Fruit fly (Drosophila melanogaster): ENCODE data around the gene scny.

scny gene

DNA sequence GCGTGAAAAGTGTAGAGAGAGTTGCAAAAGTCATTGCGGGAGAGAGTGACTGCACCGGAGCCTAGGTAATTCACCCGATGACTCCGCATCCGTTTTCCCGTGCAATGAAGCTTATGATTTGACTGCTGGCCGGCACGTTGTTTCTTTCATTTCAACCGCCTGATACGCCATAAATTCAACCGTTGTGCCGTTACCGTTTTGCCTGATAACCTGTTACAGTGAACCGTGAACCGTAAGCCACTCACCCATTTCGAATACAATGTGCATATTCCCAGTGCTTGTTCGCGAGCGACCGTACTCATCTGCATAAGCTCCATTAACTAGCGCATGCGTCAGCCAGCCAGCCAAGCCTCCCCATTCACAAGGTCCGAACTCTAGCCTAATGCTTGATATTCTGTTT lies 6.0 kb downstream of the scny start:
- TF ChIP-seq CTCF (optimal IDR thresholded peaks at IDR 0.05), result no peak
- TF ChIP-seq CG8478 (optimal IDR thresholded peaks at IDR 0.05), result no peak

DNA sequence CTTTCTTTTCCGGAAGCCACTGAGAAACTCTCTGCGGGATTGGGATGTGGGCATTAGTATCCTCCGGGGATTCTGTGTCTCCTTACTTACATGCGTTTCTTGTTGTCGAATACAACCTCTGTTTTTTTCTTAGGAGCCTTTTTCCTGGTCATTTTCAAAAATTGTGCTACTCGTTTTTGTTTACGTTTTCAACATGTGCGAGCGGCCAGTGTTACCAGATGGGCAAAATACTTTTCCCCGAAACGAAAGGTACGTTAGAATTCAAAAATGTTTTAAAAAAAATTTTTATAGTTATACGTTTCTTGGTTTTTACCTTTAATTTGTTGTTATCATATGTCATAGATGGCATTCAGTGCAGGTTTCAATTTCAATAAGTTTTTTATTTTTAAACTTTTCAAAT lies 8.3 kb downstream of the scny start, which contains the start of gene vito:
vito (minus strand) TSS at position 220 of the 400 bp plus-strand sequence.
- TF ChIP-seq CTCF (optimal IDR thresholded peaks at IDR 0.05), result no peak
- TF ChIP-seq CG8478 (optimal IDR thresholded peaks at IDR 0.05), result no peak

DNA sequence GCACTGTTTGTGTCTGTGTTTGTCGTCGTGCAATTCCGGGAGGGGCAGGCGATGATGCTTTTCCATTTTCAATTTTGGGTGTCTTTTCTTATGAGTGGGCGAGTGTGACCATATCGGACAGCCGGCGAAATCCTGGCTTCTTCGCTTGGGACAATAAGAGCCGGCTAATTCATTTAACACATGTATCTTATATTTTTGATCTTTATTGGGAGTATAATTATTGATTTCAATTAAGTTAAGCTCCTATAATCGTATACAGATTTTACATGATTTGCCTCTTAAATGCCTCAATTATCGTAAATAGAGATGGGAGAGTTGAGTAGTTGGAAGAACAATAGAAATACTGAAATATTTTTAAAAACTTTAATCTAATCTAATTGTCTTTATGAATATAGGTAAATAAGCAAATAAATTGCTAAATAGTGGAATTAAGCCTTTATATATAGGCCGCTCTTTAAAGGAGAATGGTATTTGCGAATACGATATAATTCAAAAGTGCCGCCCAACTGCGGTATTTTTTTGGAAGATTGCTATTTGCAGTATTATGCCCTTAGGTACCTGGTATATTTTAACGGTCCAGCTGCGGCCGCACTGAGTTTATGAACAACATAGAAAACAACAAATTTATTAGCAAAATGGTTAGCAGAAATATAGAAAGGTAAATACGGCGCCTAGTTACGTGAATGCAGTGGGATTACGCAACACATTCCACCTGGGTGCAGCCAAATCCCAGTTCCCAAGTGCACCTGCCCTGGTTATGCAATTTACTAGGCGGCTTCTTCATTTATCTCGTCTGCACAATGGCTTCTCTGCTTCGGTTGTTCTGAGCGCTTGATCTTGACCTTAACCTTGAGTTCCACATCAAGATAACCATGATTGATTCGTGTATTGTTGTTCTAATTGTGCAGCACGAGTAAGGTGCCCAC lies 10.9 kb downstream of the scny start, which contains the start of the genes Myt1, PGRP-LD and Pmi:
Myt1 (minus strand) TSS at position 116 of the 926 bp plus-strand sequence.
PGRP-LD (plus strand) TSS at position 576 of the 926 bp plus-strand sequence.
Pmi (plus strand) TSS at position 576 of the 926 bp plus-strand sequence.
- TF ChIP-seq CTCF (optimal IDR thresholded peaks at IDR 0.05) (no peak), CG8478 (optimal IDR thresholded peaks at IDR 0.05) (no peak)

DNA sequence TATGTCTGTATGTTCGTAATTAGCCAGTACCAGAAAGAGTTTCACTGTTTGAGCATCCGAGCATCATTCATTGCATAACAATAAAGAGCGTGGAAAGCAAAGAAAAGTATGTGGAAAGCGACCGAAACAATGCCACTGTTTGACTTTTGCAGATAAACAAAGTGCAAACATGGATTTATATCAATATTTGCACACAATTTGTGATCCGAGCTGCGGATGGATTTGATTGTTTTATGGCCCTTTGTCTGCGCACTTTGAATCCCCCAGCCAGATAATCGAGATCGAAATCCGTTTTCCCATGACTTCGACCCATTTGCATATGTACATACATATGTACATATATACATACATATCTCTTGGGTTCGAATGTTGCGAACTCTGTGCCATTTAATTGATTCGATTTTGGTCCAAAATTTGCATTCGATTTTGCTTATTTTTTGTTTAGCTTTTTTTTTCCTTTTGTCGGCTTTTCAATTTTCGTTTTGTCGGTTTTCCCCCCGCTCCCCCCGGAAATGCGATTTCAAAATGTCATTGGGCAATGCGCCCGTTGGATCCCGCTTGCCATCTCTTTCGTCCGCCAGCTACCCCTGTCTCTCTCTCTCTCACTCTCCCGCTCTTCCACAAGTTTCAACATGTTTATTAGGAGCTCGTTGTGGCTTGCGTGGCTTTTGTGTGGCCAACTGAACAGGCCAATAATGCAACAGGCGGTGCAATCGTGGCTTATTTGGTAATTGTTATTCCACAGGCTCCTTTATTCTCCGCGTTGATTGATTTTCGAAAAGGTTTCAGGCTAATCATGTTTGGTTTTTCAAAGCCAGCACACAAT lies 16.6 kb downstream of the scny start:
- TF ChIP-seq CTCF (optimal IDR thresholded peaks at IDR 0.05), result no peak
- no peak for TF ChIP-seq CG8478 (optimal IDR thresholded peaks at IDR 0.05)

DNA sequence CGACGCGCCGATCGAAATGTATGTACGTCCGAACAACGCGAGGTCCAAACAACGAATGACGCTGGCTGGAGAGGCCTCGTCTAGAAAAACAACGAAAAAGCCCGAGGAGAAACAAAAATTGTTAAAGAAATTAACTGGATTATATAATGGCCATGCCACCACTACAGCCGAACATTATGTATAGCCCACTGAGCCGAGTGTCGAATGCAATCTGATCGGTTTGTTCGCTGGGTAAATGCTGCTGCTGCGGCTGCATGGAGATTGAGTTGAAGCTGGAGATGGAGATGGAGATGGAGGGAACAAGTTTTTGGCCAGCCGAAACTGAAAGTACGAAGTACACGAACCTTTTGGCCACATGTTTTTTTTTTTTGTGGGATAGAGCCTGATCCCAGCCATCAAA lies 17.8 kb downstream of the scny start, which contains the start of gene Cralbp:
Cralbp (minus strand) TSS at position 115 of the 400 bp plus-strand sequence.
- no peak for TF ChIP-seq CTCF (optimal IDR thresholded peaks at IDR 0.05)
- no peak for TF ChIP-seq CG8478 (optimal IDR thresholded peaks at IDR 0.05)

DNA sequence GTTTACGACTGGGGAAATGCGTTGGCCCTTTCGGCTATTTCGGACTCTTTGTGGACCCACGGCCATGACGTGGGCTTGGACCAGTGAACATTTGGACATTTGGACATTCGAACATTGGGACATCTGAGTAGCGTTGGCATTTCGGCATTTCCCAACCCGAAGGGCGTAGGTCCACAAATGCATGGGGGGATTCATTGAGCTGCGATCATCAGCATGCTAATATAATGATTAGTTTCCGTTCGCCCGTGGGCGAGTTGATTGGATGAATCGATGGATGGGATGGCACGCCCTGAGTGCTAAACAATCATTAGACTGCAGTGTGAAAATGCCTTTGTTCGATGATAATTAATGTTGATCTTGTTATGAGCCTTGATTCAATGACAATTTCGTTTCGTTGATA lies 18.7 kb downstream of the scny start:
- TF ChIP-seq CTCF (optimal IDR thresholded peaks at IDR 0.05) (no peak), CG8478 (optimal IDR thresholded peaks at IDR 0.05) (no peak)

DNA sequence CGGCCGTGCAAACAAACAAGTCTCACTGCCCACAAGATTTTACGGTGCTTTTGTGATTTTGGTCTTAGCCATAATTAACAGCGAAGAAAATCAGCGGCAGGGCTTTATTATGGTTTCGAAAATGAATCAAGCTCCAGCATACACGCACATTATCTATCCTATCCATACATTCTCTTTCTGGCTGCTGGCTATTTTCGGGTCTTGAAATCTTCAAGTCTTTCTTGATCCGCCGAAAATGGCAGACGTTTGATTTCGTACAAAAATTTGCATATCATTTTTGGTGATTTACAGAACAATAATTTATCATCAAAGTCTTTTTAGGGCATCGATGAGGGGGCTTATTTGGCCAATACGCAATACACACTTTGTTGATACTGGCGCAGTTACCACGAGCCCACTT lies 20.0 kb downstream of the scny start:
- TF ChIP-seq CTCF (optimal IDR thresholded peaks at IDR 0.05) (no peak), CG8478 (optimal IDR thresholded peaks at IDR 0.05) (no peak)

DNA sequence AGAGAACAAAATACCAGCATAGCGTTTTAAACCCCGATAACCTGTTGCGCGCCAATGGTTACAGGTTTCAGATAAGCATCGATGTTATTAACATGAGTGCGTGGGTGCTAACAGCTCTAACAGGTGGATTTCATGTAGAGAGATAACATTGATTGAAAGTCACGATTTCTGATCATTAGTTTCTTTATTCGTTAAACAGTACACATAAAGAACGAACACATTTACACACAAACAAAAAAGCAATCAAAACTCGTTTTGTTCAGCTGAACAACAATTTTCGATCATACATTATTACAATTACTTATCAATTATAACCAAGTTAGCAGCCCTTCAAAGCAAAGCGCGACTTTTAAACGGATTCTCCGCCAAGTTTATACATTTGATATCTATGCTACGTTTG lies 20.9 kb downstream of the scny start:
- TF ChIP-seq CG8478 (optimal IDR thresholded peaks at IDR 0.05) (no peak), CTCF (optimal IDR thresholded peaks at IDR 0.05) (no peak)

DNA sequence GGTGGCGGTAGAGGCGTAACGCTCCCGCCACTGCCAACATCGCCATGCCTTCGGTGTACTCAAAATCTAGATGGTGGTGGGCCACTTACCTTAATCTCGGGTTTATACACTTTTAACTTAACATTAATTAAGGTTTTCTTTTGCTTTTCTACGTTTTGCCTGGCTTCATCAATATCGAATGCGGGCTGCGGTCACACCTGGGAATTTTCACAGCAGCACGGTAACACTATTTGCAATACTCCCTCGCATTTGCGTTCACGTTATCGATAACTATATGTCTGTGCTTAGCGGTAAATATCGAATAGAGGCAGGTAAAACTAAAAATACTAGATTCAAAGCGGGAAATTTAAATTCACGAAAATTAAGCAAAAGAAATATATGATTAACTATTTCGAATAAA lies 25.2 kb downstream of the scny start, which contains the start of gene Bre1:
Bre1 (minus strand) TSS at position 226 of the 400 bp plus-strand sequence.
- no peak for TF ChIP-seq CG8478 (optimal IDR thresholded peaks at IDR 0.05)
- TF ChIP-seq CTCF (optimal IDR thresholded peaks at IDR 0.05), result peak in 1 of 2 experiments; percentile 16

DNA sequence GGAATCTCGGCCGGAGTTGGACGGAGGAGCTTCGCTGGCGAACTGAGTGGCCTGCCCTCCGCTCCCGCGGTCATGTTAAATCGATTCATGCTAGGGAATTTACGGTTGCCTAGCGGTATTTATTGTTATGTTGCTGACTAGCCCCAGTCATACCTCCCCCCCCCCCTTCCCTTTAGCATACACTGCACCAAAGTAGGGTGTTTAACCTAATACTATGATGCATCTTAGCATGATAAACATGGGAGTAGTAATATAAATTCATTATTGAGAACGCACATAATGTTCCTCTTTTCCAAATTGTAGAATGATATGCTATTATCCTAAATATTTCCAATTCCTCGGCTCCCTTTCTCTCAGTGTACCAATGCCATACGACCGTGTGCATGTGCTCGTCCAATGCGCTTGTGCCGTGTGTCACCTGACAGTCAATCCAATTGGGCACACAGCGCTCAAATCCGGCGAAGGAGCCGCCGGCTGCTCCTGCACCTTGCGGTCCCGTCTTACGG lies 27.7 kb downstream of the scny start, which contains the start of gene Tektin-C:
Tektin-C (minus strand) TSS at position 51 of the 506 bp plus-strand sequence.
- TF ChIP-seq CG8478 (optimal IDR thresholded peaks at IDR 0.05) (no peak), CTCF (optimal IDR thresholded peaks at IDR 0.05) (no peak)

DNA sequence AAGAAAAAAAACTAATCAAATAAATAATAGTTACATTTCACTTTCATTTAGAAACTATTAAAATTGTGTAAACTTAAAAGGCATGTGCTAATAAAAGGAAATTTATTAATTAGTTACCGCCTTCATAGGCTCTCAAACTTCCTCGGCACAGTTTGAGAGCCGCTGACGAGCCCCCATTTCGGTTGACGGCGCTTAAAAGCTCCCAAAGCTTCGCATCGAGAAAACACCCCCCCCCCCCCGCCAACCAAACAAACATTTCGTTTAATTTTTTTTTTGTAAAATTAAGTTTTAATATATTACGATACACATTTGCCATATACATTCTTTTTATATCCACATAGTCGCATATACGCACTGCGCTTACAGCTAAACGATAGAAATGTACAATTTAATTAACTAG lies 28.5 kb downstream of the scny start:
- TF ChIP-seq CG8478 (optimal IDR thresholded peaks at IDR 0.05) (no peak), CTCF (optimal IDR thresholded peaks at IDR 0.05) (no peak)

DNA sequence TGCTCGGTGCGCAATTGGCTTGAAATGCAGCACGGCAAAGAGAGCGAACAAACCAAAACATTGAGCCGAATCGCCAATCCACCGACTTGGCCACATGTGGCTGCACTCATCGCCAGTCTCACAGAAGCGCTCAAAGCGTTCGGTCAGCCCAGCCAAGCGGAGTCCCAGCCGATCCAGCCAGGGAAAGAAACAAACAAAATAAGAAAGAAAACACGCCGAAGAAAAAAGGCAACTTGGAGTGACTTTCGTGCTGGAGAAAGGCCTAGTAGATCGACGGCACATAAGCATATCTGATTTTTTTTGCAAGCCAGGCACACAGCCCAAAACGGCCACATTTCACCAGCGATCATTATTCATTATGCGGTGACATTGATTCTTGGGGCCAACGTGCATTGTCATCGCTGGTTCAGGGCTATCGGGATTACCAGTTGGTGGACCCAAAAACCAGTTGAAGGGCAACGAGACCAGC lies 33.3 kb downstream of the scny start:
- no peak for TF ChIP-seq CTCF (optimal IDR thresholded peaks at IDR 0.05)
- TF ChIP-seq CG8478 (optimal IDR thresholded peaks at IDR 0.05), result no peak

DNA sequence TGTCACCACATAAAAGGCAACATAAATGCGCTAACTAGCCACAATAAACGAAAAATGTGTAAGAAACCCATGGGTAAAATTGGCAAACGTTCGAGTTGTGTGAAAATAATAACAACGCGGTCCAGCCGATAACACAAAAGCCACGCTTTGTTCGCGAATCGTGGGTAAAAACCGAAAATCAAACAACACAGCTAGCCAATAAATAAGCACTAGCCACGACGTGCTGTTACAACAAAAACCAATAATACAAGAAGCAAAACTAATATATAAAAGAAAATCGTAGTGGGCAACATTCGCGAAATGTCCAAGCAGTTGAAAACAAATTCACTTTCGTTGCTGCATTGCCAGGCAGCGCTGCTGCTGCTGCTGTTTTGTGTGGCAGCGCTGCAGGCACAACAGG lies 33.9 kb downstream of the scny start, which contains the start of gene CG42272:
CG42272 (plus strand) TSS at position 301 of the 400 bp plus-strand sequence.
- TF ChIP-seq CG8478 (optimal IDR thresholded peaks at IDR 0.05) (no peak), CTCF (optimal IDR thresholded peaks at IDR 0.05) (no peak)

DNA sequence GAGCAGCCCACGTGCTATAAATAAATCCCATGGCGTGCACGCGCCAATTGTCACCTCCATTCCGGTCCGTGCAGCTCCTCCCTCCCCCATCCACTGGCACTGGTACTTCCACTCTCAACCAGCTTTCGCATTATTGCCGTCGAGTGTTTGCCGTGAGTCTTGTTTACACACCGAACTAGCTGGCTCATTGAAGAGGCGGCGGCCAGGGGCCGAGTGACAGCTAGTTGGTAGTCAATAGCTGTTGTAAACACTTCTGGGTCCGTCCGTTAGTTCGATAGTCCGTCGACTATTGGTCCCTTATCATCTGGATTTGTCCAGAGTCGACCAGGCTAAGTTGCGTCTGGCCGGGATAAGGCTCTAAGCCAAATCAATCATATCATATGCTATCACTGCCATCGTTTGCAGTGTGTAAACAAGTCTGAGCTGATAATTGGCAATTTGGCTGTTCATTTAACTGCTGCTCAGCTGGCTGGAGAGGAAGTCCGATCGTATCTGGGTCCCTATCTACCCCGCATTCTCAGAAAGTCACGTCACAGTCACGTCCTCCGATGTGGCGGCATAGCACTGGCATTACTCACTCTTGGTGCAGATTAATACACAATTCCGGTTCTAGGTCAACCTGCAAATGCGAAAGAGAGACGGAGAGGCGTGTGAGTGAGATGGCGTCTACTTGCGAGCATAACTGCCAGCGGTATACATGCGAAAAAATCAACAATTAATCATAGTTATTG lies 38.7 kb downstream of the scny start:
- TF ChIP-seq CTCF (optimal IDR thresholded peaks at IDR 0.05), result no peak
- no peak for TF ChIP-seq CG8478 (optimal IDR thresholded peaks at IDR 0.05)
